Worm (Caenorhabditis elegans): ENCODE data around the gene cup-15.

The cup-15 gene

DNA sequence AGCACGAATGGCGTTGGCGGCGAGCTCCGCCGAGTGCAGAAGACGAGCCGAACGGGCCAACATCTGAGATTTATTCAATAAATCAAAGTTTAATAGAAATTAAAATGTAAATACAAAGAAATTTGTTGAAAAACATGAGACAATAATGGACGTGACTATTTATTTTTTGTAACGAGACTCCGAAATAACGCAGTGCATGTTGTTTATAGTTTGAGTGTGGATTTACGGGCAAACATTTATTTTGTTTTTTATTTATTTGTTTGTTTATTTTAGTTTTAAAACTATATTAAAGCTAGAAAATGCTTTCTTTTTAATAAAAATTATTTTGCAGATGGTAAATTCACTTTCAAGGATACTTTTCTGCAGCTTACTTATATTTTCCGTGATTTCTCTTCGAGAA, at the start of gene cup-15, which contains the start of gene sdhb-1:
TSS of gene cup-15 (plus strand) at position 332 of the 400 bp plus-strand sequence.
TSS of gene sdhb-1 (minus strand) at position 63 of the 400 bp plus-strand sequence.
- peak; percentile 40 for TF ChIP-seq R02D3.7 (tag; optimal IDR thresholded peaks at IDR 0.05)
- TF ChIP-seq unc-55 (GFP tag; optimal IDR thresholded peaks at IDR 0.05): peak; percentile 57
- peak; percentile 38 for TF ChIP-seq C34F6.9 (tag; optimal IDR thresholded peaks at IDR 0.05)
- TF ChIP-seq lsy-2 (tag; optimal IDR thresholded peaks at IDR 0.05): peak in 1 of 2 experiments; percentile 47
- no peak for TF ChIP-seq nhr-12 (tag; optimal IDR thresholded peaks at IDR 0.05)

DNA sequence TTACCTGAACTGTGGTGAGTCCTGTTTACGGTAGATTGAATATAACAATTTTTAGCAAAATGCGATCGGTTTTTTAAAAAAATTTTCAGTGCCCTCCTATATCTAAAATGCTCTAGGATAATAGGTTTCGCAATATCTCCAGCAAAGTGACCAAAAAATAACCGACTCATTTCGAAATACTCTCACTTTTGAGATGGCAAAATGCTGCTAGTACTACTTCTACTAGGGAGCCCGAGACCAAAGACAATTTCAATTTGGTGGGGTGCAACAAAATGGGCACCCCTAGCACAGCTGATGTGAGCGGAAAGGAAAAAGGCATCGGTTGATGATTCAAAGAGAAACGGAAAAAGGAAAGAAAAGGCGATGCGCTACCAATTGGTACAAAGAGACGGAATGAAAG, 49.3 kb upstream of the cup-15 start:
- TF ChIP-seq elt-1 (tag; optimal IDR thresholded peaks at IDR 0.05): no peak
- TF ChIP-seq unc-55 (GFP tag; optimal IDR thresholded peaks at IDR 0.05): peak; percentile 9

DNA sequence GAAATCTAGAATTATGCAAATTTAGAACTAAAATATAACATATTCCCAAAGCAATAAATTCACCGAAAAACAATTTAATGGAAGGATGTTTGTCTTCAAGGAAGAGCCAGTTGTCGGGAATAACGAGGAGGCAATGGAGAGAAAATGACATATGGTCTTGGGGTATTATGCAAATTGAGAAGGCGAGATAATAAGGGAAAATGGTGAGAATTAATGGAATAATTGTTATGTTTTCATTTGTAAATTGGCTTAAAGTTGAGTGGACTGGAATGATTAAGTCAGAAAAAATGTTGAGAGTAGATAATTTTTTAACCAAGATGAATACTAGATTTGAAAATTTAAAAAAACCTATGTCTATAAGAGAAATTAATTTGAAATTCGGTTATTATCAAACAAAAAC, 48.0 kb upstream of the cup-15 start:
- no peak for TF ChIP-seq nhr-10 (tag; optimal IDR thresholded peaks at IDR 0.05)
- no peak for TF ChIP-seq nhr-21 (tag; optimal IDR thresholded peaks at IDR 0.05)
- no peak for TF ChIP-seq mab-5 (tag; optimal IDR thresholded peaks at IDR 0.05)
- TF ChIP-seq gmeb-1 (tag; optimal IDR thresholded peaks at IDR 0.05): no peak
- TF ChIP-seq lin-11 (tag; optimal IDR thresholded peaks at IDR 0.05): no peak
- TF ChIP-seq unc-62 (GFP tag; optimal IDR thresholded peaks at IDR 0.05): no peak
- TF ChIP-seq nhr-23 (tag; optimal IDR thresholded peaks at IDR 0.05): no peak
- no peak for TF ChIP-seq ceh-82 (tag; optimal IDR thresholded peaks at IDR 0.05)
- no peak for TF ChIP-seq ztf-1 (GFP tag; conservative IDR thresholded peaks at IDR 0.05)
- TF ChIP-seq sma-3 (GFP tag; optimal IDR thresholded peaks at IDR 0.05): no peak
- TF ChIP-seq peb-1 (tag; optimal IDR thresholded peaks at IDR 0.05): no peak
- TF ChIP-seq ztf-11 (tag; optimal IDR thresholded peaks at IDR 0.05): no peak
- TF ChIP-seq nhr-12 (tag; optimal IDR thresholded peaks at IDR 0.05): no peak
- TF ChIP-seq R02D3.7 (tag; optimal IDR thresholded peaks at IDR 0.05): no peak
- no peak for TF ChIP-seq aly-2 (tag; optimal IDR thresholded peaks at IDR 0.05)
- no peak for TF ChIP-seq lin-39 (tag; optimal IDR thresholded peaks at IDR 0.05)
- TF ChIP-seq C34F6.9 (tag; optimal IDR thresholded peaks at IDR 0.05): no peak
- TF ChIP-seq sma-9 (GFP tag; optimal IDR thresholded peaks at IDR 0.05): no peak
- TF ChIP-seq sma-9 (tag; optimal IDR thresholded peaks at IDR 0.05): no peak
- TF ChIP-seq ZK546.5 (tag; optimal IDR thresholded peaks at IDR 0.05): no peak
- TF ChIP-seq blmp-1 (tag; optimal IDR thresholded peaks at IDR 0.05; ENCODE audit: insufficient read depth): no peak

DNA sequence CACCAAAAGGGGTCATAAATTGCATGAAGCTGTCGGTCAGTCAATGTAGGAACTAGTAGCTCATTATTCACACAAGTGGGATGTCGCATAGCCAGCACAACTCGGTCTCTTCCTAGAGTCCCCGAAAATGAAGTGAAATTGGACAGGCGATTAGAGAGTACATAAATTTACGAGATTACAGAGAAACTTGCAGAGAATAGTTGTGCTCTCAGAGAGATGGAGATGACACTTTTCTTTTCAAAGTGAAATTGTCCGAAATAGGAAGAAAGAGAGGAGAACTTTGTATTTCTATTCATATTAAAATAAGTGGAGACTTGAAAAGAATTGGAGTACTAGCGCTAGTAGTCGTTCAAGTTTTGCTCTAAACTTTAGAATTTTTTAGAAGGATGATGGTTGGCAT, 47.2 kb upstream of the cup-15 start:
- TF ChIP-seq unc-55 (GFP tag; optimal IDR thresholded peaks at IDR 0.05) (peak; percentile 48), lsy-2 (tag; optimal IDR thresholded peaks at IDR 0.05) (peak in 1 of 2 experiments; percentile 15), sma-9 (GFP tag; optimal IDR thresholded peaks at IDR 0.05) (peak; percentile 32), sma-9 (tag; optimal IDR thresholded peaks at IDR 0.05) (no peak), mdl-1 (tag; optimal IDR thresholded peaks at IDR 0.05) (no peak)

DNA sequence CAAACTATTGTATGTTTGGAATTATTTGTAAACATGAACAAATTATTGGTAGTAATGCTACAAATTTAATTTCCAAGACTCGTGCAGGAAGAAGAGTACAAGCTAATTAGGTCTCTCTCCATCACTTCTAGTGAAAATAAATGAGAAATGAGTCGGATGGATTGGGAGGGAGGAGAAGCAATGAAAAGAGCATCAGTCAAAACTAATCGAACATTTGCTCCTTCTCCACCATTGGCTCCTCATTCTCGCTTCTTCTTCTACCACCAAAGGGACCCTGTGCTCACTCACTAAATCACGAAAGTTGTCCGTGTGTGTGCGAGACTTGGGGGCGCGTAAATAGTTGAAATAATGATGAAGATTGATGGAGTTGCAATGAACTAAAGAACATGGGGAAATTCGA, 46.0 kb upstream of the cup-15 start:
- TF ChIP-seq unc-55 (GFP tag; optimal IDR thresholded peaks at IDR 0.05) (peak; percentile 2), nhr-237 (tag; optimal IDR thresholded peaks at IDR 0.05) (no peak), ztf-4 (tag; optimal IDR thresholded peaks at IDR 0.05) (peak; percentile 23), R02D3.7 (tag; optimal IDR thresholded peaks at IDR 0.05) (no peak), snpc-4 (tag; optimal IDR thresholded peaks at IDR 0.05) (no peak), skn-1 (tag; optimal IDR thresholded peaks at IDR 0.05) (no peak), unc-39 (tag; optimal IDR thresholded peaks at IDR 0.05) (no peak), mdl-1 (tag; optimal IDR thresholded peaks at IDR 0.05) (no peak), zag-1 (tag; optimal IDR thresholded peaks at IDR 0.05) (peak; percentile 50), ztf-1 (GFP tag; conservative IDR thresholded peaks at IDR 0.05) (no peak), lin-11 (tag; optimal IDR thresholded peaks at IDR 0.05) (no peak), sem-4 (tag; optimal IDR thresholded peaks at IDR 0.05) (peak; percentile 50), egl-27 (tag; optimal IDR thresholded peaks at IDR 0.05) (no peak), peb-1 (tag; optimal IDR thresholded peaks at IDR 0.05) (no peak), mab-5 (tag; optimal IDR thresholded peaks at IDR 0.05) (peak; percentile 93), nhr-6 (tag; optimal IDR thresholded peaks at IDR 0.05) (no peak), elt-1 (tag; optimal IDR thresholded peaks at IDR 0.05) (no peak), fos-1 (tag; optimal IDR thresholded peaks at IDR 0.05) (no peak), nhr-10 (tag; optimal IDR thresholded peaks at IDR 0.05) (no peak), aly-2 (tag; optimal IDR thresholded peaks at IDR 0.05) (no peak), C34F6.9 (tag; optimal IDR thresholded peaks at IDR 0.05) (peak; percentile 56), alr-1 (tag; optimal IDR thresholded peaks at IDR 0.05) (no peak), mbf-1 (tag; optimal IDR thresholded peaks at IDR 0.05) (no peak), nhr-129 (tag; optimal IDR thresholded peaks at IDR 0.05) (peak; percentile 33), lin-13 (GFP tag; optimal IDR thresholded peaks at IDR 0.05) (no peak), unc-62 (GFP tag; optimal IDR thresholded peaks at IDR 0.05) (peak; percentile 46), ztf-11 (tag; optimal IDR thresholded peaks at IDR 0.05) (no peak), F13H6.1 (tag; optimal IDR thresholded peaks at IDR 0.05) (peak; percentile 57), dmd-4 (tag; optimal IDR thresholded peaks at IDR 0.05) (no peak), elt-3 (tag; optimal IDR thresholded peaks at IDR 0.05) (no peak), ama-1 (optimal IDR thresholded peaks at IDR 0.05) (no peak), lin-39 (tag; optimal IDR thresholded peaks at IDR 0.05) (peak; percentile 79), blmp-1 (tag; optimal IDR thresholded peaks at IDR 0.05; ENCODE audit: insufficient read depth) (no peak), nhr-11 (tag; optimal IDR thresholded peaks at IDR 0.05) (no peak), ZK546.5 (tag; optimal IDR thresholded peaks at IDR 0.05) (no peak), lsy-2 (tag; optimal IDR thresholded peaks at IDR 0.05) (peak in 1 of 2 experiments; percentile 59)
